Fruit fly (Drosophila melanogaster) whole organism, embryonic: Measurements from ENCODE around the gene Traf-like.
A peak's percentile ranks its signal among the peaks of the same experiment; 100 is the strongest.

ENCODE experiments used
- Ada2b ChIP-seq: fragments of 200-800 bp; sonication (Bioruptor generic); IDR thresholded peaks from 2 replicates; pipeline ENCODE4 v1.3.6; 2022; ENCODE audit warnings: missing biosample characterization, missing genetic modification characterization
- B-H1 ChIP-seq: fragments of 200-800 bp; sonication (Bioruptor generic); IDR thresholded peaks from 3 replicates; pipeline ENCODE4 v1.3.6; 2022; ENCODE audit warnings: missing biosample characterization, missing genetic modification characterization
- Blimp-1 ChIP-seq: fragments of 200-800 bp; sonication (Bioruptor generic); optimal IDR thresholded peaks from 3 replicates; lab custom pipeline; 2018; ENCODE audit warnings: missing biosample characterization, missing genetic modification characterization, mild to moderate bottlenecking, moderate library complexity, missing genetic modification reagents
- CG10147 ChIP-seq: fragments of 200-800 bp; sonication (Bioruptor generic); optimal IDR thresholded peaks from 2 replicates; lab custom pipeline; 2019; ENCODE audit warnings: missing biosample characterization, mild to moderate bottlenecking, missing genetic modification characterization, moderate library complexity
- CG11085 ChIP-seq: fragments of 200-800 bp; sonication (Bioruptor generic); IDR thresholded peaks from 2 replicates; pipeline ENCODE4 v1.3.6; 2022; ENCODE audit warnings: missing biosample characterization, missing genetic modification characterization
- CG11560 ChIP-seq: fragments of 200-800 bp; sonication (Bioruptor generic); IDR thresholded peaks from 3 replicates; pipeline ENCODE4 v1.3.6; 2022; ENCODE audit warnings: missing biosample characterization, missing genetic modification characterization
- CG12104 ChIP-seq: fragments of 200-800 bp; sonication (Bioruptor generic); optimal IDR thresholded peaks from 3 replicates; lab custom pipeline; 2016; ENCODE audit warnings: missing biosample characterization, missing genetic modification characterization
- CG12391 ChIP-seq: fragments of 200-800 bp; sonication (Bioruptor generic); optimal IDR thresholded peaks from 3 replicates; lab custom pipeline; 2018; ENCODE audit warnings: missing biosample characterization, mild to moderate bottlenecking, missing genetic modification characterization, moderate library complexity
- CG12659 ChIP-seq: fragments of 200-800 bp; sonication (Bioruptor generic); optimal IDR thresholded peaks from 3 replicates; lab custom pipeline; 2017; ENCODE audit warnings: mild to moderate bottlenecking, missing biosample characterization, missing genetic modification reagents, missing genetic modification characterization
- CG15479 ChIP-seq: fragments of 200-800 bp; sonication (Bioruptor generic); optimal IDR thresholded peaks from 3 replicates; lab custom pipeline; 2019; ENCODE audit warnings: missing biosample characterization, mild to moderate bottlenecking, missing genetic modification characterization, moderate library complexity
- CG1603 ChIP-seq: fragments of 200-800 bp; sonication (Bioruptor generic); optimal IDR thresholded peaks from 2 replicates; lab custom pipeline; 2019; ENCODE audit warnings: missing biosample characterization, mild to moderate bottlenecking, missing genetic modification characterization, moderate library complexity
- CG17359 ChIP-seq: fragments of 200-800 bp; sonication (Bioruptor generic); optimal IDR thresholded peaks from 3 replicates; lab custom pipeline; 2018; ENCODE audit warnings: missing biosample characterization, mild to moderate bottlenecking, missing genetic modification characterization, moderate library complexity
- CG18262 ChIP-seq: fragments of 200-800 bp; optimal IDR thresholded peaks from 3 replicates; lab custom pipeline; 2019; ENCODE audit warnings: missing biosample characterization, mild to moderate bottlenecking, missing genetic modification characterization, moderate library complexity
- CG1832 ChIP-seq: fragments of 200-800 bp; sonication (Bioruptor generic); optimal IDR thresholded peaks from 2 replicates; lab custom pipeline; 2017; ENCODE audit warnings: missing biosample characterization, mild to moderate bottlenecking, missing genetic modification characterization, inconsistent platforms
- CG18619 ChIP-seq: fragments of 200-800 bp; sonication (Bioruptor generic); optimal IDR thresholded peaks from 3 replicates; lab custom pipeline; 2017; ENCODE audit warnings: missing biosample characterization, mild to moderate bottlenecking, missing genetic modification characterization
- CG2116 ChIP-seq: fragments of 200-800 bp; sonication (Bioruptor generic); optimal IDR thresholded peaks from 3 replicates; lab custom pipeline; 2018; ENCODE audit warnings: missing biosample characterization, mild to moderate bottlenecking, missing genetic modification characterization
- CG2712 ChIP-seq: fragments of 200-800 bp; optimal IDR thresholded peaks from 3 replicates; lab custom pipeline; 2019; ENCODE audit warnings: missing biosample characterization, mild to moderate bottlenecking, missing genetic modification characterization, moderate library complexity
- CG30403 ChIP-seq: fragments of 200-800 bp; sonication (Bioruptor generic); optimal IDR thresholded peaks from 3 replicates; lab custom pipeline; 2016; ENCODE audit warnings: missing biosample characterization, missing genetic modification characterization
- CG32767 ChIP-seq: fragments of 200-800 bp; sonication (Bioruptor generic); IDR thresholded peaks from 2 replicates; pipeline ENCODE4 v1.3.6; 2022; ENCODE audit warnings: missing biosample characterization, missing genetic modification characterization
- CG3995 ChIP-seq: fragments of 200-800 bp; sonication (Bioruptor generic); optimal IDR thresholded peaks from 3 replicates; lab custom pipeline; 2016; ENCODE audit warnings: missing biosample characterization, missing genetic modification characterization
- CG4404 ChIP-seq: fragments of 200-800 bp; sonication (Bioruptor generic); IDR thresholded peaks from 2 replicates; pipeline ENCODE4 v1.3.6; 2022; ENCODE audit warnings: missing biosample characterization, missing genetic modification characterization
- CG4617 ChIP-seq: fragments of 200-800 bp; sonication (Bioruptor generic); optimal IDR thresholded peaks from 3 replicates; lab custom pipeline; 2016; ENCODE audit warnings: missing biosample characterization, missing genetic modification characterization, borderline replicate concordance
- CG4707 ChIP-seq: fragments of 200-800 bp; sonication (Bioruptor generic); optimal IDR thresholded peaks from 2 replicates; lab custom pipeline; 2018; ENCODE audit warnings: missing biosample characterization, mild to moderate bottlenecking, missing genetic modification characterization, moderate library complexity
- CG5953 ChIP-seq: fragments of 200-800 bp; sonication (Bioruptor generic); IDR thresholded peaks from 2 replicates; pipeline ENCODE4 v1.3.6; 2022; ENCODE audit warnings: missing biosample characterization, missing genetic modification characterization
- CG6765 ChIP-seq: fragments of 200-800 bp; sonication (Bioruptor generic); optimal IDR thresholded peaks from 3 replicates; lab custom pipeline; 2017; ENCODE audit warnings: missing biosample characterization, mild to moderate bottlenecking, missing genetic modification characterization
- CG8924 ChIP-seq: fragments of 200-800 bp; optimal IDR thresholded peaks from 3 replicates; lab custom pipeline; 2019; ENCODE audit warnings: missing biosample characterization, mild to moderate bottlenecking, missing genetic modification characterization, moderate library complexity
- CG9215 ChIP-seq: fragments of 200-800 bp; sonication (Bioruptor generic); IDR thresholded peaks from 2 replicates; pipeline ENCODE4 v1.3.6; 2022; ENCODE audit warnings: missing biosample characterization, missing genetic modification characterization
- E2f1 ChIP-seq: fragments of 200-800 bp; sonication (Bioruptor generic); IDR thresholded peaks from 2 replicates; pipeline ENCODE4 v1.3.6; 2022; ENCODE audit warnings: missing biosample characterization, missing genetic modification characterization
- Nf-YC ChIP-seq: fragments of 200-800 bp; optimal IDR thresholded peaks from 3 replicates; lab custom pipeline; 2019; ENCODE audit warnings: missing biosample characterization, mild to moderate bottlenecking, missing genetic modification characterization, moderate library complexity
- Oli ChIP-seq: fragments of 200-800 bp; sonication (Bioruptor generic); optimal IDR thresholded peaks from 2 replicates; lab custom pipeline; 2018; ENCODE audit warnings: missing biosample characterization, mild to moderate bottlenecking, missing genetic modification characterization, moderate library complexity
- PHDP ChIP-seq: fragments of 200-800 bp; sonication (Bioruptor generic); optimal IDR thresholded peaks from 3 replicates; lab custom pipeline; 2018; ENCODE audit warnings: missing biosample characterization, mild to moderate bottlenecking, missing genetic modification characterization, moderate library complexity
- Trl ChIP-seq, 3 experiments: fragments of >200 bp in 2 of 3; fragments of 200-800 bp in 1 of 3; sonication (Bioruptor generic) in 1 of 3; optimal IDR thresholded peaks; 2 replicates in 1 of 3; 3 replicates in 2 of 3; lab custom pipeline; 2016 to 2017; ENCODE audit warnings: missing biosample characterization in 1 of 3, missing genetic modification characterization in 1 of 3
- al ChIP-seq: fragments of 200-800 bp; sonication (Bioruptor generic); IDR thresholded peaks from 2 replicates; pipeline ENCODE4 v1.3.6; 2022; ENCODE audit warnings: missing biosample characterization, missing genetic modification characterization
- cg ChIP-seq: fragments of 200-800 bp; sonication (Bioruptor generic); optimal IDR thresholded peaks from 3 replicates; lab custom pipeline; 2019; ENCODE audit warnings: missing biosample characterization, mild to moderate bottlenecking, missing genetic modification characterization, moderate library complexity
- chn ChIP-seq: fragments of 200-800 bp; sonication (Bioruptor generic); optimal IDR thresholded peaks from 2 replicates; lab custom pipeline; 2016; ENCODE audit warnings: missing biosample characterization, missing genetic modification characterization
- crol ChIP-seq: fragments of 200-800 bp; sonication (Bioruptor generic); IDR thresholded peaks from 2 replicates; pipeline ENCODE4 v1.3.6; 2022; ENCODE audit warnings: missing biosample characterization, missing genetic modification characterization
- cwo ChIP-seq: fragments of 200-800 bp; sonication (Bioruptor generic); optimal IDR thresholded peaks from 3 replicates; lab custom pipeline; 2017; ENCODE audit warnings: missing biosample characterization, missing genetic modification characterization, mild to moderate bottlenecking, moderate library complexity, missing genetic modification reagents
- jumu ChIP-seq: fragments of 200-800 bp; sonication (Bioruptor generic); optimal IDR thresholded peaks from 3 replicates; lab custom pipeline; 2016; ENCODE audit warnings: missing biosample characterization, missing genetic modification characterization
- mirr ChIP-seq: fragments of 200-800 bp; sonication (Bioruptor generic); optimal IDR thresholded peaks from 3 replicates; lab custom pipeline; 2018; ENCODE audit warnings: missing biosample characterization, mild to moderate bottlenecking, missing genetic modification characterization
- nerfin-1 ChIP-seq: fragments of 200-800 bp; sonication (Bioruptor generic); optimal IDR thresholded peaks from 3 replicates; lab custom pipeline; 2019; ENCODE audit warnings: missing biosample characterization, mild to moderate bottlenecking, missing genetic modification characterization, moderate library complexity
- pan ChIP-seq, 4 experiments: fragments of >200 bp in 3 of 4; fragments of 200-800 bp in 1 of 4; sonication (Bioruptor generic) in 1 of 4; optimal IDR thresholded peaks in 3 of 4; IDR thresholded peaks in 1 of 4; 2 replicates each; pipeline versions ENCODE4 v1.3.6 to Lab custom; 2017 to 2022; ENCODE audit warnings: missing biosample characterization in 2 of 4, missing genetic modification characterization in 2 of 4, mixed read lengths in 1 of 4
- sd ChIP-seq: fragments of 200-800 bp; sonication (Bioruptor generic); optimal IDR thresholded peaks from 3 replicates; lab custom pipeline; 2018; ENCODE audit warnings: missing biosample characterization, mild to moderate bottlenecking, missing genetic modification characterization, moderate library complexity
- sens ChIP-seq: fragments of 200-800 bp; sonication (Bioruptor generic); peaks from one replicate; lab custom pipeline; 2016; ENCODE audit warnings: missing biosample characterization, missing genetic modification characterization
- sr ChIP-seq: fragments of 200-800 bp; sonication (Bioruptor generic); IDR thresholded peaks from 3 replicates; pipeline ENCODE4 v1.3.6; 2022; ENCODE audit warnings: missing biosample characterization, missing genetic modification characterization
- trem ChIP-seq: fragments of 200-800 bp; optimal IDR thresholded peaks from 3 replicates; lab custom pipeline; 2019; ENCODE audit warnings: missing biosample characterization, mild to moderate bottlenecking, missing genetic modification characterization, moderate library complexity
- twi ChIP-seq: fragments of 200-800 bp; optimal IDR thresholded peaks from 2 replicates; lab custom pipeline; 2019; ENCODE audit warnings: missing biosample characterization, mild to moderate bottlenecking, missing genetic modification characterization, moderate library complexity
- wek ChIP-seq: fragments of 200-800 bp; sonication (Bioruptor generic); optimal IDR thresholded peaks from 3 replicates; lab custom pipeline; 2018; ENCODE audit warnings: missing biosample characterization, mild to moderate bottlenecking, missing genetic modification characterization, moderate library complexity

Traf-like gene

DNA sequence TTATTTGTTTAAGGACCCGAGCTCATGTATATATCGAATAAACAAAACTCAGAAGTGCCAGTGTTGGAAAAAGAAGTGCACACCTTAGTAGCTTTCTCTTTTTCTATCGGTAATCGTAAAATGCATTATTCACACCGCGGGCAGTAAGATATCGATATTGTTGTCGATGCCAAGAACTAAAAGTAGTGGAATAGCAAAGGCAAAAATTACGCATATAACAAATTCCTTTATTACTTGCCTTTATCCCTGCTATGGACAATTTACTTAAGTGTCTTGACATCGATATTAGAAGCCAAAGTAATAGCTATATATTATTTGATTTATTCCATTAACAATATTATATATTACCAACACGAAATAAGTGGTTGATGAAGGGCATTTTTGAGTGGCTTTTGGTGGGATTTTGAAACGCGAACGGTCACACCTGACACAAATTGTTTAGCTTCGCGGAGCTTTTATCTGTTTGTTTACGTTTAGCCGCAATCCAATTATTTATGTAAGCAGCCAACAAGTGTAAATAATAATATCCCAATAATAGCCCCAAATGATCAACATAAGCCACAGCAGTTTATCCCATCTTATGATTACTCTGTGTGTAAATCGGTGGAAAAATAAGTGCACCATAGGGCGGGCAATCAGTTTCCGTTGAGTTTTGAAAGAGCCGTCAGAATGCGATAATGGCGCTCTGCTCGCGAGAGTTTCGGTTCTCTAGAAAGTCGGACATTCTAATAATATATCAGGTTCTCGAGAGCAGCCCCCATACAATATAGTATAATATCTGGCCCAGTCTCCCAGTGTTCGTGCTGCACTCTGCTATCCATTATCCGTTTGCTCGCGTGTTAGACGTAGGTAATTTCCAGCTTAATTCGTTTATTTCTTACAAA, 29.8 kb upstream of the Traf-like start, which contains the start of the genes CG9992 and CG4239 (continued):
- TF ChIP-seq cwo (GFP tag; lab: Kevin White, UChicago) (no peak), jumu (GFP tag; lab: Kevin White, UChicago) (peak; percentile 54), E2f1 (GFP tag; lab: Robert Waterston, UW) (peak; percentile 46; the same call in 1 of the 2 replicates), Blimp-1 (GFP tag; lab: Kevin White, UChicago) (peak; percentile 57), CG32767 (GFP tag; lab: Robert Waterston, UW) (no peak; the same call in 1 of the 2 replicates), CG2116 (GFP tag; lab: Kevin White, UChicago) (peak; percentile 51), CG4404 (GFP tag; lab: Robert Waterston, UW) (peak; percentile 70), CG18262 (tag; lab: Kevin White, UChicago) (peak; percentile 36), CG4617 (peak; percentile 59), wek (peak; percentile 61), CG2712 (tag; lab: Kevin White, UChicago) (peak; percentile 74), nerfin-1 (peak; percentile 29), trem (tag; lab: Kevin White, UChicago) (peak; percentile 56), pan (optimal IDR thresholded peaks at IDR 0.05; lab: Kevin White, UChicago) (no peak), pan (GFP tag; optimal IDR thresholded peaks at IDR 0.05 in 1 of 2, IDR thresholded peaks at IDR 0.05 in 1 of 2) (no peak), CG8924 (peak; percentile 65), CG12659 (GFP tag; lab: Kevin White, UChicago) (peak; percentile 80), PHDP (tag; lab: Kevin White, UChicago) (peak; percentile 58), CG17359 (tag; lab: Kevin White, UChicago) (peak; percentile 23), CG4707 (GFP tag; lab: Kevin White, UChicago) (no peak), sr (GFP tag; lab: Robert Waterston, UW) (no peak), mirr (GFP tag; lab: Kevin White, UChicago) (peak; percentile 5), CG30403 (GFP tag; lab: Kevin White, UChicago) (peak; percentile 77), Oli (tag; lab: Kevin White, UChicago) (peak; percentile 67), Nf-YC (peak; percentile 53), CG1832 (GFP tag; lab: Kevin White, UChicago) (no peak), CG10147 (GFP tag; lab: Kevin White, UChicago) (peak; percentile 13), CG11085 (peak; percentile 62; the same call in 1 of the 2 replicates), CG6765 (GFP tag; lab: Kevin White, UChicago) (no peak), Ada2b (GFP tag; lab: Robert Waterston, UW) (0 out of 2 replicates have a peak, but pooled peaks have one; percentile 29), B-H1 (GFP tag; lab: Robert Waterston, UW) (peak; percentile 24; the same call in 2 of the 3 replicates), CG18619 (GFP tag; lab: Kevin White, UChicago) (peak; percentile 46), sens (GFP tag; lab: Kevin White, UChicago) (peak; percentile 68), al (GFP tag; lab: Robert Waterston, UW) (peak; percentile 63; the same call in 1 of the 2 replicates), crol (GFP tag; lab: Robert Waterston, UW) (no peak), cg (GFP tag; lab: Kevin White, UChicago) (no peak), chn (GFP tag; lab: Kevin White, UChicago) (peak; percentile 39), CG12391 (peak; percentile 67), CG3995 (GFP tag; lab: Kevin White, UChicago) (peak; percentile 35), twi (tag; lab: Kevin White, UChicago) (peak; percentile 58), Trl (optimal IDR thresholded peaks at IDR 0.05; lab: Kevin White, UChicago) (peak in 1 of 2 experiments; percentile 52), Trl (GFP tag; optimal IDR thresholded peaks at IDR 0.05; lab: Kevin White, UChicago) (peak; percentile 1), CG15479 (GFP tag; lab: Kevin White, UChicago) (no peak), CG12104 (GFP tag; lab: Kevin White, UChicago) (peak; percentile 36), CG9215 (peak; percentile 76), CG1603 (tag; lab: Kevin White, UChicago) (peak; percentile 42), CG5953 (no peak), CG11560 (tag; lab: Robert Waterston, UW) (0 out of 3 replicates have a peak, but pooled peaks have one; percentile 51), sd (tag; lab: Kevin White, UChicago) (peak; percentile 10)
